Worm (Caenorhabditis elegans) whole organism, late embryonic: ENCODE measurements around the gene C25A6.1.

Source experiments
- ceh-2 ChIP-seq: sonication (generic microtip); optimal IDR thresholded peaks from 2 replicates; lab custom pipeline; 2016; ENCODE audit warnings: missing genotype, missing genetic modification characterization, missing compliant biosample characterization
- ceh-31 ChIP-seq: sonication (generic microtip); optimal IDR thresholded peaks from 2 replicates; lab custom pipeline; 2016; ENCODE audit warnings: missing genetic modification characterization, missing compliant biosample characterization
- hlh-13 ChIP-seq: fragments of 200-800 bp; sonication (Bioruptor generic); optimal IDR thresholded peaks from 2 replicates; lab custom pipeline; 2018; ENCODE audit warnings: mild to moderate bottlenecking, missing genetic modification characterization, missing compliant biosample characterization
- nfya-1 ChIP-seq: sonication (generic microtip); optimal IDR thresholded peaks from 2 replicates; lab custom pipeline; 2017; ENCODE audit warnings: missing genetic modification characterization, mild to moderate bottlenecking, missing compliant biosample characterization, antibody characterized with exemption, moderate library complexity
- rnt-1 ChIP-seq: sonication (generic microtip); optimal IDR thresholded peaks from 2 replicates; lab custom pipeline; 2016; ENCODE audit warnings: missing genetic modification characterization, missing compliant biosample characterization

DNA sequence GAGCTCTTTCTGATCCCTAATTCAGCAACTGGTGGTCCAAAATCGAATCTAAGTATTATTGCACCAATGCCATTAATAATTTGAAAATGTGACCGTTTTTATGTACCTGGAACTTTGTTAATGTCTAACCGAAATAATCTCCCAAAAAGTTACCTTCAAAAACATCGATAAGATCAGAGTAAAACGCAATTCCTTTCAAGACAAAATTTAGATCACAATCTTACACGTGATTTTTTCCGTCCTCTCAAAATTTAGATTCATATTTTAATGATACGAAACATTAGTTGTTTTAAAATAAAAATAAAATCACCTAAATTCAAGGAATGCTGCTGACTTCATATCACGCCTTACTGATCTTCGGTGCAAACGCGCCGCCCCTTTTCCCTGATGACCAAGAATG, 18.0 kb downstream of the C25A6.1 start:
- TF ChIP-seq nfya-1 (tag; lab: Kevin White, UChicago): no peak
- no peak for TF ChIP-seq hlh-13
- TF ChIP-seq ceh-31: no peak
- no peak for TF ChIP-seq ceh-2 (tag; lab: Kevin White, UChicago)
- no peak for TF ChIP-seq rnt-1 (tag; lab: Kevin White, UChicago)
